Fruit fly (Drosophila melanogaster): Measurements from ENCODE around the gene CG5645.

Gene CG5645

DNA sequence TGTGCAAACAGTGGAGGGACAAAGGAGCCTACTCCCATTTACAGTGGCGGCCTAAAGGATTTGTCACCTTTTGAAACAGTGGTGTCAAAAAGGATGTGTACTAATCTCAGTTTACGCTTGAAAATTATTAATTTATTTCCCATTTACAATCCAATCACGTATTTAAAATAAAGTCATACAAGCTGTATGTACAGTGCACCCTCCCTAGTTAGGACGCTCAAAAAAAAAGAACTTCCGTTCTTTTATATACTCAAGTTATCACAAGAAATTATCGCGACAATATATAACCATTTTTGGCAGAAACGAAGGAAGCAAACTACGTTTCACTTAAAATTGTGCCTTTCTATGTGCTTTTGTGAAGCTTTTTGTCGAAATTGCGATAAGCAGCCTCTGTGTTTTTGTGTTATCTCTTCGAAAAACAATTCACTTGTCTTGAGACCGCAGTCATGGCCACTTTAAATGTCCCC lies 2.8 kb upstream of the CG5645 start (continued):
- no peak for TF ChIP-seq CG17612 (GFP tag; IDR thresholded peaks at IDR 0.05)
- TF ChIP-seq otp (GFP tag; IDR thresholded peaks at IDR 0.05) = no peak
- no peak for TF ChIP-seq wdn (GFP tag; IDR thresholded peaks at IDR 0.05)
- no peak for TF ChIP-seq psq (GFP tag; optimal IDR thresholded peaks at IDR 0.05)
- peak; percentile 45 for TF ChIP-seq tin (GFP tag; optimal IDR thresholded peaks at IDR 0.05)
- TF ChIP-seq cato (GFP tag; optimal IDR thresholded peaks at IDR 0.05; ENCODE audit: borderline replicate concordance) = no peak
- TF ChIP-seq D (optimal IDR thresholded peaks at IDR 0.05) = no peak
- peak; percentile 35 for TF ChIP-seq D (GFP tag; optimal IDR thresholded peaks at IDR 0.05)
- no peak for TF ChIP-seq Dp (GFP tag; optimal IDR thresholded peaks at IDR 0.05)
- TF ChIP-seq fru (optimal IDR thresholded peaks at IDR 0.05) = no peak
- TF ChIP-seq CG1603 (tag; optimal IDR thresholded peaks at IDR 0.05) = no peak
- TF ChIP-seq odd (GFP tag; optimal IDR thresholded peaks at IDR 0.05) = peak; percentile 19
- TF ChIP-seq eve (GFP tag; optimal IDR thresholded peaks at IDR 0.05) = no peak
- TF ChIP-seq dm (GFP tag; optimal IDR thresholded peaks at IDR 0.05) = no peak
- TF ChIP-seq sna (GFP tag; IDR thresholded peaks at IDR 0.05; ENCODE audit: partially characterized antibody) = no peak
- TF ChIP-seq Doc3 (GFP tag; IDR thresholded peaks at IDR 0.05; ENCODE audit: partially characterized antibody) = no peak
- TF ChIP-seq CG16779 (GFP tag; IDR thresholded peaks at IDR 0.05) = no peak
- TF ChIP-seq onecut (GFP tag; IDR thresholded peaks at IDR 0.05) = no peak
- no peak for TF ChIP-seq Hmx (GFP tag; optimal IDR thresholded peaks at IDR 0.05)
- peak; percentile 11 for TF ChIP-seq CG12104 (GFP tag; optimal IDR thresholded peaks at IDR 0.05)
- no peak for TF ChIP-seq CG7271 (tag; optimal IDR thresholded peaks at IDR 0.05)
- peak; percentile 92 for TF ChIP-seq grau (tag; optimal IDR thresholded peaks at IDR 0.05)
- peak; percentile 27 for TF ChIP-seq en (GFP tag; optimal IDR thresholded peaks at IDR 0.05)
- TF ChIP-seq dati (GFP tag; IDR thresholded peaks at IDR 0.05) = no peak
- TF ChIP-seq CG13624 (GFP tag; optimal IDR thresholded peaks at IDR 0.05) = peak; percentile 57
- no peak for TF ChIP-seq CG6813 (GFP tag; optimal IDR thresholded peaks at IDR 0.05)
- no peak for TF ChIP-seq ara (GFP tag; IDR thresholded peaks at IDR 0.05)
- TF ChIP-seq CG9609 (GFP tag; optimal IDR thresholded peaks at IDR 0.05) = peak; percentile 27
- TF ChIP-seq schlank (tag; optimal IDR thresholded peaks at IDR 0.05) = no peak
- TF ChIP-seq twi (tag; optimal IDR thresholded peaks at IDR 0.05) = no peak
- TF ChIP-seq unc-4 (GFP tag; IDR thresholded peaks at IDR 0.05; ENCODE audit: partially characterized antibody) = no peak
- no peak for TF ChIP-seq NC2α (GFP tag; optimal IDR thresholded peaks at IDR 0.05)
- peak; percentile 13 for TF ChIP-seq CG16815 (GFP tag; optimal IDR thresholded peaks at IDR 0.05)
- no peak for TF ChIP-seq Adf1 (GFP tag; IDR thresholded peaks at IDR 0.05)
- TF ChIP-seq CG8281 (tag; optimal IDR thresholded peaks at IDR 0.05) = no peak
- peak; percentile 98 for TF ChIP-seq CG15073 (GFP tag; optimal IDR thresholded peaks at IDR 0.05)
- no peak for TF ChIP-seq pfk (GFP tag; optimal IDR thresholded peaks at IDR 0.05)
- peak; percentile 55 for TF ChIP-seq Rfx (GFP tag; IDR thresholded peaks at IDR 0.05)
- peak; percentile 36 for TF ChIP-seq CG9437 (GFP tag; optimal IDR thresholded peaks at IDR 0.05)
- TF ChIP-seq Fer3 (tag; optimal IDR thresholded peaks at IDR 0.05) = peak; percentile 50
- TF ChIP-seq caup (GFP tag; optimal IDR thresholded peaks at IDR 0.05; ENCODE audit: severe bottlenecking) = peak; percentile 2
- TF ChIP-seq h (optimal IDR thresholded peaks at IDR 0.05) = no peak
- no peak for TF ChIP-seq CG6654 (GFP tag; optimal IDR thresholded peaks at IDR 0.05)
- no peak for TF ChIP-seq Atf3 (GFP tag; optimal IDR thresholded peaks at IDR 0.05)
- no peak for TF ChIP-seq Bteb2 (GFP tag; optimal IDR thresholded peaks at IDR 0.05)
- peak in 1 of 2 experiments; percentile 56 for TF ChIP-seq dpn (GFP tag; optimal IDR thresholded peaks at IDR 0.05)
- TF ChIP-seq bab2 (GFP tag; optimal IDR thresholded peaks at IDR 0.05) = peak; percentile 56
- TF ChIP-seq Atf6 (GFP tag; IDR thresholded peaks at IDR 0.05) = peak; percentile 24; the same call in 1 of the 2 replicates
- TF ChIP-seq CG8478 (optimal IDR thresholded peaks at IDR 0.05) = no peak
- no peak; the same call in 1 of the 2 replicates for TF ChIP-seq CG32767 (GFP tag; IDR thresholded peaks at IDR 0.05)
- TF ChIP-seq CG2889 (GFP tag; IDR thresholded peaks at IDR 0.05) = no peak
- TF ChIP-seq CG14965 (GFP tag; optimal IDR thresholded peaks at IDR 0.05; ENCODE audit: borderline replicate concordance) = no peak
- TF ChIP-seq Sox100B (GFP tag; optimal IDR thresholded peaks at IDR 0.05) = peak; percentile 60
